Worm (Caenorhabditis elegans) whole organism, midembryonic: ENCODE measurements around the gene W02B12.1.
"Not testable (repeated sequence)": the region's sequence is repeated elsewhere in the genome, so short reads cannot be mapped to it uniquely, and the experiment has no call there.

Source experiments
- T22C8.4 ChIP-seq: fragments of 200-800 bp; sonication (Bioruptor generic); IDR thresholded peaks from 2 replicates; pipeline ENCODE4 v1.3.6; 2022; ENCODE audit warnings: missing genetic modification characterization, missing compliant biosample characterization
- cog-1 ChIP-seq: sonication (generic microtip); optimal IDR thresholded peaks from 2 replicates; lab custom pipeline; 2016; ENCODE audit warnings: missing genetic modification characterization, missing compliant biosample characterization
- flt-1 ChIP-seq: fragments of 200-800 bp; sonication (Bioruptor generic); IDR thresholded peaks from 2 replicates; pipeline ENCODE4 v1.3.6; 2022; ENCODE audit warnings: missing genetic modification characterization, missing compliant biosample characterization
- klf-2 ChIP-seq: fragments of 200-800 bp; sonication (Bioruptor generic); conservative IDR thresholded peaks from 2 replicates; pipeline ENCODE4 v1.3.6; 2022; ENCODE audit warnings: missing genetic modification reagents, missing genetic modification characterization, missing compliant biosample characterization
- med-1 ChIP-seq: sonication (generic microtip); optimal IDR thresholded peaks from 2 replicates; lab custom pipeline; 2017; ENCODE audit warnings: missing genetic modification characterization, mild to moderate bottlenecking, missing compliant biosample characterization, antibody characterized with exemption, missing genetic modification reagents; ENCODE audit not compliant: insufficient read depth
- ref-1 ChIP-seq: fragments of 200-800 bp; sonication (Bioruptor generic); conservative IDR thresholded peaks from 2 replicates; pipeline ENCODE4 v1.3.6; 2022; ENCODE audit warnings: missing genetic modification reagents, missing genetic modification characterization, missing compliant biosample characterization
- tab-1 ChIP-seq: fragments of 200-800 bp; sonication (Bioruptor generic); IDR thresholded peaks from 2 replicates; pipeline ENCODE4 v1.3.6; 2022; ENCODE audit warnings: missing genetic modification characterization, missing compliant biosample characterization
- ztf-23 ChIP-seq: fragments of 200-800 bp; sonication (Bioruptor generic); IDR thresholded peaks from 2 replicates; pipeline ENCODE4 v1.3.6; 2022; ENCODE audit warnings: missing genetic modification reagents, missing genetic modification characterization, missing compliant biosample characterization
- ztf-29 ChIP-seq: fragments of 200-800 bp; sonication (Bioruptor generic); IDR thresholded peaks from 2 replicates; pipeline ENCODE4 v1.3.6; 2022; ENCODE audit warnings: missing genetic modification reagents, missing genetic modification characterization, missing compliant biosample characterization

Gene W02B12.1

ce11 chrII:11431584-11431983 lies 17.2 kb upstream of the W02B12.1 start, which contains the start of gene C05D12.4:
Gene C05D12.4 (plus strand): TSS chrII:11431884.
- no peak for TF ChIP-seq T22C8.4 (GFP tag; lab: Robert Waterston, UW)
- TF ChIP-seq ref-1 (GFP tag; lab: Robert Waterston, UW), result no peak
- no peak for TF ChIP-seq cog-1 (tag; lab: Kevin White, UChicago)
- no peak for TF ChIP-seq ztf-23 (GFP tag; lab: Robert Waterston, UW)
- TF ChIP-seq med-1 (GFP tag; lab: Kevin White, UChicago), result no peak

- TF ChIP-seq T22C8.4 (GFP tag; lab: Robert Waterston, UW) (no peak), ztf-29 (GFP tag; lab: Robert Waterston, UW) (no peak), ref-1 (GFP tag; lab: Robert Waterston, UW) (no peak), flt-1 (GFP tag; lab: Robert Waterston, UW) (no peak), cog-1 (tag; lab: Kevin White, UChicago) (no peak), ztf-23 (GFP tag; lab: Robert Waterston, UW) (no peak), med-1 (GFP tag; lab: Kevin White, UChicago) (no peak), tab-1 (GFP tag; lab: Robert Waterston, UW) (no peak), klf-2 (GFP tag; lab: Robert Waterston, UW) (no peak)
Observed at ce11 chrII:11433942-11434341, 14.9 kb upstream of the W02B12.1 start, which contains the start of gene C05D12.5. Gene C05D12.5 (plus strand): TSS chrII:11434242.

ce11 chrII:11438417-11438816 lies 10.4 kb upstream of the W02B12.1 start, which contains the start of gene vha-6:
Gene vha-6 (minus strand): TSS chrII:11438452.
- no peak for TF ChIP-seq ztf-29 (GFP tag; lab: Robert Waterston, UW)
- TF ChIP-seq tab-1 (GFP tag; lab: Robert Waterston, UW), result no peak
- TF ChIP-seq T22C8.4 (GFP tag; lab: Robert Waterston, UW), result no peak
- TF ChIP-seq ztf-23 (GFP tag; lab: Robert Waterston, UW), result no peak
- TF ChIP-seq med-1 (GFP tag; lab: Kevin White, UChicago), result no peak
- no peak for TF ChIP-seq cog-1 (tag; lab: Kevin White, UChicago)
- TF ChIP-seq ref-1 (GFP tag; lab: Robert Waterston, UW), result no peak
- TF ChIP-seq klf-2 (GFP tag; lab: Robert Waterston, UW), result no peak
- TF ChIP-seq flt-1 (GFP tag; lab: Robert Waterston, UW), result no peak

ce11 chrII:11440265-11440664 lies 8.6 kb upstream of the W02B12.1 start, which contains the start of gene VW02B12L.2:
Gene VW02B12L.2 (minus strand): TSS chrII:11440329.
- peak; percentile 16 for TF ChIP-seq cog-1 (tag; lab: Kevin White, UChicago)
- TF ChIP-seq T22C8.4 (GFP tag; lab: Robert Waterston, UW), result no peak
- TF ChIP-seq klf-2 (GFP tag; lab: Robert Waterston, UW), result no peak

ce11 chrII:11442425-11442824 lies 6.4 kb upstream of the W02B12.1 start, which contains the start of gene ebp-2:
Gene ebp-2 (plus strand): TSS chrII:11442725.
- not testable (repeated sequence) for TF ChIP-seq flt-1 (GFP tag; lab: Robert Waterston, UW); cog-1 (tag; lab: Kevin White, UChicago); tab-1 (GFP tag; lab: Robert Waterston, UW)

ce11 chrII:11443128-11443527 lies 5.7 kb upstream of the W02B12.1 start:
- TF ChIP-seq ztf-23 (GFP tag; lab: Robert Waterston, UW) (no peak), tab-1 (GFP tag; lab: Robert Waterston, UW) (no peak), med-1 (GFP tag; lab: Kevin White, UChicago) (no peak), flt-1 (GFP tag; lab: Robert Waterston, UW) (no peak), cog-1 (tag; lab: Kevin White, UChicago) (no peak), klf-2 (GFP tag; lab: Robert Waterston, UW) (no peak), ztf-29 (GFP tag; lab: Robert Waterston, UW) (no peak), T22C8.4 (GFP tag; lab: Robert Waterston, UW) (no peak), ref-1 (GFP tag; lab: Robert Waterston, UW) (no peak)

- TF ChIP-seq tab-1 (GFP tag; lab: Robert Waterston, UW) (no peak), ztf-29 (GFP tag; lab: Robert Waterston, UW) (no peak)
Observed at ce11 chrII:11443862-11444261, 5.0 kb upstream of the W02B12.1 start, which contains the start of gene adbp-1. Gene adbp-1 (plus strand): TSS chrII:11444162.

- TF ChIP-seq med-1 (GFP tag; lab: Kevin White, UChicago) (no peak), tab-1 (GFP tag; lab: Robert Waterston, UW) (no peak), T22C8.4 (GFP tag; lab: Robert Waterston, UW) (no peak), ztf-29 (GFP tag; lab: Robert Waterston, UW) (no peak)
Observed at ce11 chrII:11444973-11445372, 3.8 kb upstream of the W02B12.1 start, which contains the start of gene W02B12.13. Gene W02B12.13 (plus strand): TSS chrII:11445273.

- no peak for TF ChIP-seq ref-1 (GFP tag; lab: Robert Waterston, UW)
- TF ChIP-seq tab-1 (GFP tag; lab: Robert Waterston, UW), result no peak
Observed at ce11 chrII:11450882-11451281, 2.1 kb downstream of the W02B12.1 start.

ce11 chrII:11451738-11452137 lies 2.9 kb downstream of the W02B12.1 start:
- TF ChIP-seq ztf-29 (GFP tag; lab: Robert Waterston, UW) (no peak), ref-1 (GFP tag; lab: Robert Waterston, UW) (no peak), tab-1 (GFP tag; lab: Robert Waterston, UW) (no peak), T22C8.4 (GFP tag; lab: Robert Waterston, UW) (no peak)
